Fruit fly (Drosophila melanogaster) whole organism, embryonic: ENCODE measurements around the gene CG42232.

ENCODE experiments used
- Atf-2 ChIP-seq: fragments of 200-800 bp; sonication (Bioruptor generic); optimal IDR thresholded peaks from 2 replicates; lab custom pipeline; 2016; ENCODE audit warnings: missing biosample characterization, missing genetic modification characterization
- CG10147 ChIP-seq: fragments of 200-800 bp; sonication (Bioruptor generic); optimal IDR thresholded peaks from 2 replicates; lab custom pipeline; 2019; ENCODE audit warnings: missing biosample characterization, mild to moderate bottlenecking, missing genetic modification characterization, moderate library complexity
- CG10654 ChIP-seq: fragments of 200-800 bp; sonication (Bioruptor generic); optimal IDR thresholded peaks from 2 replicates; lab custom pipeline; 2016; ENCODE audit warnings: missing biosample characterization, missing genetic modification characterization
- CG11085 ChIP-seq: fragments of 200-800 bp; sonication (Bioruptor generic); IDR thresholded peaks from 2 replicates; pipeline ENCODE4 v1.3.6; 2022; ENCODE audit warnings: missing biosample characterization, missing genetic modification characterization
- CG11456 ChIP-seq: fragments of 200-800 bp; sonication (Bioruptor generic); IDR thresholded peaks from 3 replicates; pipeline ENCODE4 v1.3.6; 2022; ENCODE audit warnings: missing biosample characterization, missing genetic modification characterization
- CG13287 ChIP-seq: fragments of 200-800 bp; sonication (Bioruptor generic); IDR thresholded peaks from 2 replicates; pipeline ENCODE4 v1.3.6; 2022; ENCODE audit warnings: missing biosample characterization, missing genetic modification characterization; ENCODE audit not compliant: partially characterized antibody
- CG13296 ChIP-seq: fragments of 200-800 bp; sonication (Bioruptor generic); optimal IDR thresholded peaks from 3 replicates; lab custom pipeline; 2018; ENCODE audit warnings: missing biosample characterization, mild to moderate bottlenecking, missing genetic modification characterization
- CG14441 ChIP-seq: fragments of 200-800 bp; sonication (Bioruptor generic); IDR thresholded peaks from 2 replicates; pipeline ENCODE4 v1.3.6; 2022; ENCODE audit warnings: missing biosample characterization, missing genetic modification characterization
- CG15073 ChIP-seq: fragments of 200-800 bp; sonication (Bioruptor generic); optimal IDR thresholded peaks from 2 replicates; lab custom pipeline; 2016; ENCODE audit warnings: missing biosample characterization, missing genetic modification characterization
- CG15479 ChIP-seq: fragments of 200-800 bp; sonication (Bioruptor generic); optimal IDR thresholded peaks from 3 replicates; lab custom pipeline; 2019; ENCODE audit warnings: missing biosample characterization, mild to moderate bottlenecking, missing genetic modification characterization, moderate library complexity
- CG1647 ChIP-seq: fragments of 200-800 bp; sonication (Bioruptor generic); optimal IDR thresholded peaks from 3 replicates; lab custom pipeline; 2016; ENCODE audit warnings: missing biosample characterization, missing genetic modification characterization
- CG17612 ChIP-seq: fragments of 200-800 bp; sonication (Bioruptor generic); IDR thresholded peaks from 2 replicates; pipeline ENCODE4 v1.3.6; 2022; ENCODE audit warnings: missing biosample characterization, missing genetic modification characterization
- CG18262 ChIP-seq: fragments of 200-800 bp; optimal IDR thresholded peaks from 3 replicates; lab custom pipeline; 2019; ENCODE audit warnings: missing biosample characterization, mild to moderate bottlenecking, missing genetic modification characterization, moderate library complexity
- CG2199 ChIP-seq: fragments of 200-800 bp; sonication (Bioruptor generic); IDR thresholded peaks from 3 replicates; pipeline ENCODE4 v1.3.6; 2022; ENCODE audit warnings: missing biosample characterization, missing genetic modification characterization
- CG3163 ChIP-seq: fragments of 200-800 bp; sonication (Bioruptor generic); optimal IDR thresholded peaks from 3 replicates; lab custom pipeline; 2016; ENCODE audit warnings: missing biosample characterization, missing genetic modification characterization
- CG32772 ChIP-seq: fragments of 200-800 bp; sonication (Bioruptor generic); IDR thresholded peaks from 2 replicates; pipeline ENCODE4 v1.3.6; 2022; ENCODE audit warnings: missing biosample characterization, missing genetic modification characterization
- CG3407 ChIP-seq: fragments of 200-800 bp; sonication (Bioruptor generic); optimal IDR thresholded peaks from 2 replicates; lab custom pipeline; 2018; ENCODE audit warnings: missing biosample characterization, mild to moderate bottlenecking, missing genetic modification characterization
- CG3995 ChIP-seq: fragments of 200-800 bp; sonication (Bioruptor generic); optimal IDR thresholded peaks from 3 replicates; lab custom pipeline; 2016; ENCODE audit warnings: missing biosample characterization, missing genetic modification characterization
- CG4424 ChIP-seq: fragments of 200-800 bp; sonication (Bioruptor generic); optimal IDR thresholded peaks from 3 replicates; lab custom pipeline; 2016; ENCODE audit warnings: missing biosample characterization, missing genetic modification characterization
- CG5180 ChIP-seq: fragments of 200-800 bp; sonication (Bioruptor generic); optimal IDR thresholded peaks from 3 replicates; lab custom pipeline; 2017; ENCODE audit warnings: missing biosample characterization, missing genetic modification characterization, mild to moderate bottlenecking, moderate library complexity, missing genetic modification reagents
- CG7357 ChIP-seq: fragments of 200-800 bp; sonication (Bioruptor generic); IDR thresholded peaks from 3 replicates; pipeline ENCODE4 v1.3.6; 2022; ENCODE audit warnings: missing biosample characterization, missing genetic modification characterization
- CG7987 ChIP-seq: fragments of 200-800 bp; sonication (Bioruptor generic); optimal IDR thresholded peaks from 2 replicates; lab custom pipeline; 2018; ENCODE audit warnings: missing biosample characterization, mild to moderate bottlenecking, missing genetic modification characterization, moderate library complexity
- CG8924 ChIP-seq: fragments of 200-800 bp; optimal IDR thresholded peaks from 3 replicates; lab custom pipeline; 2019; ENCODE audit warnings: missing biosample characterization, mild to moderate bottlenecking, missing genetic modification characterization, moderate library complexity
- Dbx ChIP-seq: fragments of 200-800 bp; sonication (Bioruptor generic); IDR thresholded peaks from 3 replicates; pipeline ENCODE4 v1.3.6; 2022; ENCODE audit warnings: missing biosample characterization, missing genetic modification characterization
- E2f1 ChIP-seq: fragments of 200-800 bp; sonication (Bioruptor generic); IDR thresholded peaks from 2 replicates; pipeline ENCODE4 v1.3.6; 2022; ENCODE audit warnings: missing biosample characterization, missing genetic modification characterization
- E2f2 ChIP-seq: fragments of 200-800 bp; sonication (Bioruptor generic); IDR thresholded peaks from 2 replicates; pipeline ENCODE4 v1.3.6; 2022; ENCODE audit warnings: missing biosample characterization, missing genetic modification characterization
- Hr3 ChIP-seq: fragments of 200-800 bp; sonication (Bioruptor generic); optimal IDR thresholded peaks from 3 replicates; lab custom pipeline; 2016; ENCODE audit warnings: missing biosample characterization, missing genetic modification characterization
- MTF-1 ChIP-seq: fragments of 200-800 bp; sonication (Bioruptor generic); optimal IDR thresholded peaks from 2 replicates; lab custom pipeline; 2018; ENCODE audit warnings: missing biosample characterization, mild to moderate bottlenecking, missing genetic modification characterization, borderline replicate concordance
- Neu2 ChIP-seq: fragments of 200-800 bp; sonication (Bioruptor generic); optimal IDR thresholded peaks from 3 replicates; lab custom pipeline; 2016; ENCODE audit warnings: missing biosample characterization, missing genetic modification characterization, borderline replicate concordance
- Nf-YB ChIP-seq: fragments of 200-800 bp; sonication (Bioruptor generic); optimal IDR thresholded peaks from 3 replicates; lab custom pipeline; 2019; ENCODE audit warnings: missing biosample characterization, mild to moderate bottlenecking, missing genetic modification characterization, moderate library complexity
- Oaz ChIP-seq: fragments of 200-800 bp; sonication (Bioruptor generic); IDR thresholded peaks from 2 replicates; pipeline ENCODE4 v1.3.6; 2022; ENCODE audit warnings: missing biosample characterization, missing genetic modification characterization
- Scr ChIP-seq: fragments of 200-800 bp; sonication (Bioruptor generic); IDR thresholded peaks from 2 replicates; pipeline ENCODE4 v1.3.6; 2022; ENCODE audit warnings: missing biosample characterization, missing genetic modification characterization; ENCODE audit not compliant: partially characterized antibody
- Ssrp ChIP-seq: fragments of 200-800 bp; sonication (Bioruptor generic); optimal IDR thresholded peaks from 2 replicates; lab custom pipeline; 2018; ENCODE audit warnings: missing biosample characterization, mild to moderate bottlenecking, missing genetic modification characterization, moderate library complexity
- YL-1 ChIP-seq: fragments of 200-800 bp; sonication (Bioruptor generic); optimal IDR thresholded peaks from 3 replicates; lab custom pipeline; 2017; ENCODE audit warnings: missing biosample characterization, mild to moderate bottlenecking, missing genetic modification characterization
- ase ChIP-seq: fragments of 200-800 bp; sonication (Bioruptor generic); IDR thresholded peaks from 3 replicates; pipeline ENCODE4 v1.3.6; 2022; ENCODE audit warnings: missing biosample characterization, missing genetic modification characterization
- ash1 ChIP-seq: fragments of 200-800 bp; sonication (Bioruptor generic); optimal IDR thresholded peaks from 2 replicates; lab custom pipeline; 2018; ENCODE audit warnings: missing biosample characterization, mild to moderate bottlenecking, missing genetic modification characterization
- crc ChIP-seq: fragments of 200-800 bp; sonication (Bioruptor generic); optimal IDR thresholded peaks from 2 replicates; lab custom pipeline; 2016; ENCODE audit warnings: missing biosample characterization, missing genetic modification characterization
- gcm ChIP-seq: fragments of 200-800 bp; sonication (Bioruptor generic); optimal IDR thresholded peaks from 2 replicates; lab custom pipeline; 2019; ENCODE audit warnings: missing biosample characterization, mild to moderate bottlenecking, missing genetic modification characterization, moderate library complexity
- h ChIP-seq: fragments of >200 bp; optimal IDR thresholded peaks from 2 replicates; lab custom pipeline; 2017
- hbn ChIP-seq: fragments of 200-800 bp; sonication (Bioruptor generic); IDR thresholded peaks from 2 replicates; pipeline ENCODE4 v1.3.6; 2022; ENCODE audit warnings: missing biosample characterization, missing genetic modification characterization; ENCODE audit not compliant: partially characterized antibody
- her ChIP-seq: fragments of 200-800 bp; sonication (Bioruptor generic); optimal IDR thresholded peaks from 2 replicates; lab custom pipeline; 2016; ENCODE audit warnings: missing biosample characterization, missing genetic modification characterization
- hkb ChIP-seq, 2 experiments: fragments of 200-800 bp in 1 of 2; fragments of >200 bp in 1 of 2; sonication (Bioruptor generic) in 1 of 2; IDR thresholded peaks in 1 of 2; optimal IDR thresholded peaks in 1 of 2; 2 replicates each; pipeline versions ENCODE4 v1.3.6 to Lab custom; 2017 to 2022; ENCODE audit warnings: missing biosample characterization in 1 of 2, missing genetic modification characterization in 1 of 2
- ind ChIP-seq: fragments of 200-800 bp; sonication (Bioruptor generic); optimal IDR thresholded peaks from 3 replicates; lab custom pipeline; 2016; ENCODE audit warnings: missing biosample characterization, missing genetic modification characterization
- jumu ChIP-seq: fragments of 200-800 bp; sonication (Bioruptor generic); optimal IDR thresholded peaks from 3 replicates; lab custom pipeline; 2016; ENCODE audit warnings: missing biosample characterization, missing genetic modification characterization
- psq ChIP-seq: fragments of 200-800 bp; sonication (Bioruptor generic); optimal IDR thresholded peaks from 2 replicates; lab custom pipeline; 2017; ENCODE audit warnings: missing biosample characterization, missing genetic modification characterization
- scrt ChIP-seq: fragments of 200-800 bp; sonication (Bioruptor generic); optimal IDR thresholded peaks from 2 replicates; lab custom pipeline; 2018; ENCODE audit warnings: missing biosample characterization, mild to moderate bottlenecking, missing genetic modification characterization, moderate library complexity
- stwl ChIP-seq: fragments of 200-800 bp; sonication (Bioruptor generic); optimal IDR thresholded peaks from 3 replicates; lab custom pipeline; 2018; ENCODE audit warnings: missing biosample characterization, mild to moderate bottlenecking, missing genetic modification characterization, moderate library complexity
- tin ChIP-seq: fragments of 200-800 bp; sonication (Bioruptor generic); optimal IDR thresholded peaks from 3 replicates; lab custom pipeline; 2016; ENCODE audit warnings: missing biosample characterization, missing genetic modification characterization
- tio ChIP-seq: fragments of 200-800 bp; sonication (Bioruptor generic); optimal IDR thresholded peaks from 2 replicates; lab custom pipeline; 2017; ENCODE audit warnings: missing biosample characterization, missing genetic modification characterization, inconsistent platforms

Gene CG42232

DNA sequence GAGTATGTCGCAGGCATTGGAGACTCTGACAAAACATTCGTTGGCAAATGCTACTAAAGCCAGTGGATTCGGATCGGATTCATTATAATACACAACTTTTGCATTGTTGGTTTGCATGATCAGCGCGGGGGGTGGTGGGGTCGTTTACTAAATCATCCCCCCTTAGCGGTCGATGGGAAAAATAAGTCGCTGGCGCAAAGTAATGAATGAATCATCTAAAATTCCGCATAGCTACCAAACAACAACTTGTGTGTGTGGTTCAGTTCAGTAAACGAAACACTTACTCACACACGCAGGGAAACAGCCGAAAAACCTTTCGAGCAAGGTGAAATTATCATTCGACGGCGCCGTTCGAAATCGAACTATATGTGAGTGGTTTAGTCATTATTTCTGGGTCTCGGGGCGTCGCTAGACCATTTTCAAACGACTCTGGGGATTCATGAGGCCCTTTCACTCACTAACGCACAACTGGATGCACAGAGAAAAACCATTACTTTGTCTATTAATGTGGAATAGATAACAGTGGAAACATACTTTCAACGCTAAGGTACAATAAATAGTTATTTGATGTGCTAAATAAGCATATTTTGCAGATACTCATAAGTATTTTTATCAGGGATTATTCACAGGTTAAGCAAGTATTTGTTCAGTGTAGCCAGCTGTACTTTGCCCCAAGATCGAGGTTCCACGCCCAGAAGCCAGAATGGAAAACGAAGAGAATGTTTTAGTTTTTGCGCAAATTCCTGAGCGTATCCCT, 20.9 kb downstream of the CG42232 start (continued):
- TF ChIP-seq CG10147 (peak; percentile 67), CG8924 (tag; lab: Kevin White, UChicago) (peak; percentile 43), CG1647 (GFP tag; lab: Kevin White, UChicago) (peak; percentile 32), E2f2 (GFP tag; lab: Robert Waterston, UW) (no peak; the same call in 1 of the 2 replicates), psq (GFP tag; lab: Kevin White, UChicago) (no peak), CG32772 (GFP tag; lab: Robert Waterston, UW) (peak; percentile 91), CG2199 (GFP tag; lab: Robert Waterston, UW) (peak; percentile 94), CG4424 (no peak), CG10654 (peak; percentile 60), CG7357 (peak; percentile 55; the same call in 2 of the 3 replicates), E2f1 (GFP tag; lab: Robert Waterston, UW) (peak; percentile 81), CG11085 (GFP tag; lab: Robert Waterston, UW) (peak; percentile 65), tio (GFP tag; lab: Kevin White, UChicago) (peak; percentile 51), Atf-2 (GFP tag; lab: Kevin White, UChicago) (peak; percentile 40), CG13296 (no peak), Oaz (GFP tag; lab: Robert Waterston, UW) (peak; percentile 63), CG11456 (GFP tag; lab: Robert Waterston, UW) (peak; percentile 83; the same call in 2 of the 3 replicates), stwl (no peak), CG15073 (GFP tag; lab: Kevin White, UChicago) (no peak), CG15479 (GFP tag; lab: Kevin White, UChicago) (no peak), ind (GFP tag; lab: Kevin White, UChicago) (peak; percentile 72), Scr (GFP tag; lab: Robert Waterston, UW) (no peak), CG3995 (GFP tag; lab: Kevin White, UChicago) (peak; percentile 49), Nf-YB (GFP tag; lab: Kevin White, UChicago) (peak; percentile 27), CG18262 (tag; lab: Kevin White, UChicago) (peak; percentile 82), h (lab: Kevin White, UChicago) (no peak), ash1 (GFP tag; lab: Kevin White, UChicago) (no peak), MTF-1 (GFP tag; lab: Kevin White, UChicago) (peak; percentile 76), tin (GFP tag; lab: Kevin White, UChicago) (peak; percentile 4), crc (GFP tag; lab: Kevin White, UChicago) (peak; percentile 50), Ssrp (tag; lab: Kevin White, UChicago) (peak; percentile 75), CG17612 (GFP tag; lab: Robert Waterston, UW) (peak; percentile 54), CG7987 (peak; percentile 23), scrt (GFP tag; lab: Kevin White, UChicago) (peak; percentile 44), her (GFP tag; lab: Kevin White, UChicago) (peak; percentile 57), CG14441 (peak; percentile 76), Dbx (GFP tag; lab: Robert Waterston, UW) (peak; percentile 17; the same call in 1 of the 3 replicates), hbn (GFP tag; lab: Robert Waterston, UW) (no peak), jumu (GFP tag; lab: Kevin White, UChicago) (peak; percentile 36), gcm (GFP tag; lab: Kevin White, UChicago) (peak; percentile 53), ase (GFP tag; lab: Robert Waterston, UW) (peak; percentile 82), CG13287 (no peak), CG3163 (GFP tag; lab: Kevin White, UChicago) (no peak), Neu2 (GFP tag; lab: Kevin White, UChicago) (no peak), CG3407 (peak; percentile 48), hkb (optimal IDR thresholded peaks at IDR 0.05; lab: Kevin White, UChicago) (no peak), hkb (GFP tag; IDR thresholded peaks at IDR 0.05; lab: Robert Waterston, UW) (peak; percentile 79), CG5180 (GFP tag; lab: Kevin White, UChicago) (no peak), Hr3 (peak; percentile 34), YL-1 (GFP tag; lab: Kevin White, UChicago) (no peak)
